Fruit fly (Drosophila melanogaster) whole organism: ENCODE results near the gene Vajk3.

Experiments used
- EcR ChIP-seq, 2 experiments: fragments of >200 bp; optimal IDR thresholded peaks; 2 replicates each; lab custom pipeline; 2017; ENCODE audit warnings: missing biosample characterization in 2 of 2, missing genetic modification characterization in 2 of 2, missing genetic modification reagents in 2 of 2
- pan ChIP-seq: fragments of >200 bp; optimal IDR thresholded peaks from 2 replicates; lab custom pipeline; 2017
- psq ChIP-seq: fragments of >200 bp; optimal IDR thresholded peaks from 2 replicates; lab custom pipeline; 2017
- usp ChIP-seq: fragments of >200 bp; optimal IDR thresholded peaks from 2 replicates; lab custom pipeline; 2017; ENCODE audit warnings: missing biosample characterization, missing genetic modification characterization, mixed read lengths

DNA sequence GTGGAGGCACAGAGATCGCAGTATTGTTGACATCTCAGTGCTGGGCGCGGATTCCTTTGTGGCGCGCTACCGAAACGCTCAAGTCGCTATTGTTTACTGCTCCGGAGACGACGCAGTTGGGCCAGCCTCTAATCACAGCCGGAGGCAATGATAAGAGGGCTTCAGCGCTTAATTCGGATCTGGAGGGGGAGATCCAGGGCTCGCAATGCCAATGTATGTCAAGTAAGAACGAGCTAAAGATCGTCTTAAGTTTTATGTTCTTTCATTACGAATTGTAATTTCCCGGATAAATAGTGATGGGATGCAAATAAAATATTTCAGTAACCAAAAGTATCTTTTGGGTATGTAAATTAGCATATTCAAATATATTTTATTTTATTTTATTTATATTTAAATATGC lies 22.6 kb upstream of the Vajk3 start, which contains the start of the genes NimB4 and NimB5:
- TF ChIP-seq usp (GFP tag; lab: Kevin White, UChicago), result no peak
- TF ChIP-seq pan, result no peak
- TF ChIP-seq psq, result no peak
- TF ChIP-seq EcR (GFP tag; optimal IDR thresholded peaks at IDR 0.05; lab: Kevin White, UChicago), result no peak
